Fruit fly (Drosophila melanogaster): ENCODE data around the gene CG33252.
A peak's percentile ranks its signal among the peaks of the same experiment; 100 is the strongest.

Gene CG33252

dm6 chrX:16911962-16912361 is 15.0 kb upstream of the CG33252 start:
- no peak for TF ChIP-seq Adf1 (GFP tag; IDR thresholded peaks at IDR 0.05)
- TF ChIP-seq Mrtf (GFP tag; IDR thresholded peaks at IDR 0.05) = no peak
- TF ChIP-seq D (optimal IDR thresholded peaks at IDR 0.05) = no peak
- TF ChIP-seq D (GFP tag; optimal IDR thresholded peaks at IDR 0.05) = no peak
- TF ChIP-seq Nf-YB (GFP tag; optimal IDR thresholded peaks at IDR 0.05) = peak; percentile 60
- no peak for TF ChIP-seq stwl (tag; optimal IDR thresholded peaks at IDR 0.05)
- TF ChIP-seq CG18262 (tag; optimal IDR thresholded peaks at IDR 0.05) = no peak
- no peak for TF ChIP-seq CG4424 (GFP tag; optimal IDR thresholded peaks at IDR 0.05)
- no peak for TF ChIP-seq ci (GFP tag; IDR thresholded peaks at IDR 0.05)
- 0 out of 4 replicates have a peak, but pooled peaks have one; percentile 37 for TF ChIP-seq chinmo (GFP tag; IDR thresholded peaks at IDR 0.05; ENCODE audit: partially characterized antibody)
- no peak for TF ChIP-seq oc (tag; optimal IDR thresholded peaks at IDR 0.05)
- TF ChIP-seq CG12942 (GFP tag; optimal IDR thresholded peaks at IDR 0.05) = no peak
- no peak for TF ChIP-seq NfI (GFP tag; optimal IDR thresholded peaks at IDR 0.05)
- no peak for TF ChIP-seq Hmr (GFP tag; optimal IDR thresholded peaks at IDR 0.05)

dm6 chrX:16909886-16910285 is 12.9 kb upstream of the CG33252 start:
- peak; percentile 98 for TF ChIP-seq CG13894 (tag; optimal IDR thresholded peaks at IDR 0.05)
- TF ChIP-seq D19B (GFP tag; optimal IDR thresholded peaks at IDR 0.05) = peak; percentile 48
- 0 out of 4 replicates have a peak, but pooled peaks have one; percentile 29 for TF ChIP-seq chinmo (GFP tag; IDR thresholded peaks at IDR 0.05; ENCODE audit: partially characterized antibody)
- TF ChIP-seq sd (tag; optimal IDR thresholded peaks at IDR 0.05) = peak; percentile 97
- TF ChIP-seq sisA (GFP tag; IDR thresholded peaks at IDR 0.05) = no peak

- TF ChIP-seq croc (GFP tag; conservative IDR thresholded peaks at IDR 0.05) (no peak), CG32532 (GFP tag; IDR thresholded peaks at IDR 0.05) (no peak), tll (GFP tag; optimal IDR thresholded peaks at IDR 0.05) (no peak), CG11695 (GFP tag; IDR thresholded peaks at IDR 0.05) (no peak), mam (GFP tag; optimal IDR thresholded peaks at IDR 0.05) (no peak), CG8478 (optimal IDR thresholded peaks at IDR 0.05) (no peak), CG34376 (GFP tag; optimal IDR thresholded peaks at IDR 0.05) (no peak), CG14710 (tag; optimal IDR thresholded peaks at IDR 0.05) (no peak), CrebB (tag; optimal IDR thresholded peaks at IDR 0.05) (no peak), Dfd (GFP tag; optimal IDR thresholded peaks at IDR 0.05) (no peak), crol (GFP tag; IDR thresholded peaks at IDR 0.05) (peak; percentile 23; the same call in 1 of the 2 replicates), CG9727 (GFP tag; optimal IDR thresholded peaks at IDR 0.05) (no peak), Xrp1 (GFP tag; IDR thresholded peaks at IDR 0.05) (no peak), CG7987 (GFP tag; optimal IDR thresholded peaks at IDR 0.05) (no peak), TFAM (GFP tag; optimal IDR thresholded peaks at IDR 0.05) (no peak), Vsx1 (GFP tag; optimal IDR thresholded peaks at IDR 0.05) (no peak), ci (GFP tag; IDR thresholded peaks at IDR 0.05) (0 out of 3 replicates have a peak, but pooled peaks have one; percentile 19), CG10543 (GFP tag; optimal IDR thresholded peaks at IDR 0.05) (peak; percentile 15), pho (GFP tag; optimal IDR thresholded peaks at IDR 0.05) (no peak), Hand (GFP tag; optimal IDR thresholded peaks at IDR 0.05) (no peak), CG17361 (GFP tag; IDR thresholded peaks at IDR 0.05) (0 out of 3 replicates have a peak, but pooled peaks have one; percentile 11), ranshi (GFP tag; IDR thresholded peaks at IDR 0.05) (no peak), Med (GFP tag) (peak; percentile 51), CG6683 (GFP tag; optimal IDR thresholded peaks at IDR 0.05) (no peak), onecut (GFP tag; IDR thresholded peaks at IDR 0.05) (peak; percentile 13; the same call in 1 of the 2 replicates), Hmr (GFP tag; optimal IDR thresholded peaks at IDR 0.05) (peak; percentile 22), rib (GFP tag; IDR thresholded peaks at IDR 0.05) (0 out of 2 replicates have a peak, but pooled peaks have one; percentile 47), Doc3 (GFP tag; IDR thresholded peaks at IDR 0.05; ENCODE audit: partially characterized antibody) (no peak), toy (GFP tag; IDR thresholded peaks at IDR 0.05) (no peak), Chrac-16 (GFP tag; optimal IDR thresholded peaks at IDR 0.05) (no peak), cad (GFP tag; optimal IDR thresholded peaks at IDR 0.05) (no peak), sens (GFP tag) (peak; percentile 19), Dp (GFP tag; optimal IDR thresholded peaks at IDR 0.05) (no peak)
Measured at dm6 chrX:16909297-16909696, 12.3 kb upstream of the CG33252 start.

All from whole organism, embryonic.